Fruit fly (Drosophila melanogaster) whole organism: Measurements from ENCODE around the gene Bulli.

Experiments
- CG8478 ChIP-seq: fragments of >200 bp; optimal IDR thresholded peaks from 2 replicates; lab custom pipeline; 2018; ENCODE audit warnings: inconsistent platforms
- Dll ChIP-seq: fragments of >200 bp; optimal IDR thresholded peaks from 2 replicates; lab custom pipeline; 2017
- EcR ChIP-seq, 2 experiments: fragments of >200 bp; optimal IDR thresholded peaks; 2 replicates each; lab custom pipeline; 2017; ENCODE audit warnings: missing biosample characterization in 2 of 2, missing genetic modification characterization in 2 of 2, missing genetic modification reagents in 2 of 2
- pan ChIP-seq: fragments of >200 bp; optimal IDR thresholded peaks from 2 replicates; lab custom pipeline; 2017
- psq ChIP-seq: fragments of >200 bp; optimal IDR thresholded peaks from 2 replicates; lab custom pipeline; 2017
- usp ChIP-seq: fragments of >200 bp; optimal IDR thresholded peaks from 2 replicates; lab custom pipeline; 2017; ENCODE audit warnings: missing biosample characterization, missing genetic modification characterization, mixed read lengths

The Bulli gene

DNA sequence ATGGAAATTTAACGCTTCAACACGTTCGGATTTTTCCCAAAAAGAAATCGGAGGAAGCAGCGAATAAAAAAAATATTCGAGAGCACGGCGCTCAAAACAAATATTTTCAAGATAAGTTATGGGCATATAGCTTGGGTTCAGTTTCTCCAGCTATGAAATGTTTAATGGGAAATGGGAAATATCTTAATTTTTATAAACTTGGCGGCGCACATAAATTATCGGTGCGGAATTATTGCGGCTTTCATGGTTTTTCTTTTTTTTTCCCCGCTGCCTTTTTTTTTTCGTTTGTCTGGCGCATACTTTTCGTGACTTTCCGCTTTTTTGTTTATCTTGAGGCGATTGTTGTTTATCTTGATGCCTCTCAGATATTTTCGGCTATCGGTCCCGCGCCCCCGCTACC is 9.5 kb downstream of the Bulli start:
- TF ChIP-seq CG8478 (lab: Kevin White, UChicago) (no peak), EcR (GFP tag; optimal IDR thresholded peaks at IDR 0.05; lab: Kevin White, UChicago) (no peak), pan (lab: Kevin White, UChicago) (no peak), Dll (no peak), usp (GFP tag; lab: Kevin White, UChicago) (no peak), psq (lab: Kevin White, UChicago) (no peak)

DNA sequence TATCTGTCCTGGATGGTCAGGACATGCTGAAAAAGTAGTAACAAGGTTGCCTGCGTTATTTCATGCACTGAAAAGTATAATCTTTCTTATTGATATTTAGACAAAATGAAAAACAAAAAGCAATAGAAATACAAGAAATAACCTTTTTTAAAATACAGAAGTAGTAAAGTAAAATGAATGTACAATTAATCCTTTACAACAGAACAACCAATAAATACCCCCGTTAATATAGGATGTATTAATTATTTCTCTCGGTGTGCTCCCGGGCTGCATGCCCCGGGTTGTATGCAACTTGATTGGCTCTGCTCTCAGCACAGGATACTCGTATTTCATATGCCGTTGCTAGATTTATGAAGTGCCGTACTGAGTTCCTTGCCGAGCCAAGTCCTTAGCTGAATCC is 10.1 kb downstream of the Bulli start:
- TF ChIP-seq usp (GFP tag; lab: Kevin White, UChicago) (no peak), pan (lab: Kevin White, UChicago) (no peak), CG8478 (lab: Kevin White, UChicago) (no peak), psq (lab: Kevin White, UChicago) (no peak), Dll (no peak), EcR (GFP tag; optimal IDR thresholded peaks at IDR 0.05; lab: Kevin White, UChicago) (no peak)

DNA sequence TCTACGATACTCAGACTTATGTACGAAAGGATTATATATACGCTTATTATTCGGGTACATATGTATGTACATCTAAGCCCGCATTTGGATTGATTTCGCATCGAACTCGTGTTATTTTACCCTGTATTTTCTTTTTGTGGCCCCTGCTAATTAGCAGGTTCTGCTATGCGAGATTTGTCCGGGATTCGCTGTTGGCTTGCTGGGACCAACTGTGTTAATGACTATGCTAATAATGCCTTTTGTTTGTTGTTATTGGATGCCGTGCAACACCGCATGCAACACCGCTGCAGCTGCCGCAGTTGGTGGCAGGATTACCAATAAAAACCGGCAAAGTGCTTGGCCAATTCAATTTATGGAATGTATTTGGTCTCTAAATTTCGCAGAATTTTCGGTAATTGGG is 12.0 kb downstream of the Bulli start:
- no peak for TF ChIP-seq usp (GFP tag; lab: Kevin White, UChicago)
- no peak for TF ChIP-seq CG8478 (lab: Kevin White, UChicago)
- TF ChIP-seq psq (lab: Kevin White, UChicago), result no peak
- TF ChIP-seq Dll, result no peak
- TF ChIP-seq EcR (GFP tag; optimal IDR thresholded peaks at IDR 0.05; lab: Kevin White, UChicago), result no peak
- TF ChIP-seq pan (lab: Kevin White, UChicago), result no peak

DNA sequence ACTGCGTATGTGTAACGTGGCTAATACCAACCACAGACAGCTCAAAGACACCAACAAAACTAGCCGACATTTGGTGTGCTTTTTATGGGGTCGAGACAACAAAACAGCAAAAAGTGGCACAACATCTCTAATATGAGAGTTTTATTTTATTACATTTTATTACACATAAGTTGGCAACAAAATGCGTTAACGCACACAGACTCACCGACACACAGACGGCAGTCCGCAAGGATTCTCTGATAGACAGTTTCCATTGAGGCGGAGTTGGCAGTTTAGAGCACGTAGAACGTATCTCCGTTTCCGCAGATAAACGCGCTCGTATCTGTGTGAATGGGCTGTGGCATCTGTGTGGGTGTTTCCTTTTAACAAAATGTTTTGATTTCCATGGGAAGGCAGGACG is 19.6 kb downstream of the Bulli start:
- TF ChIP-seq pan (lab: Kevin White, UChicago) (no peak), usp (GFP tag; lab: Kevin White, UChicago) (no peak), EcR (GFP tag; optimal IDR thresholded peaks at IDR 0.05; lab: Kevin White, UChicago) (no peak), psq (lab: Kevin White, UChicago) (no peak), Dll (no peak), CG8478 (lab: Kevin White, UChicago) (no peak)

DNA sequence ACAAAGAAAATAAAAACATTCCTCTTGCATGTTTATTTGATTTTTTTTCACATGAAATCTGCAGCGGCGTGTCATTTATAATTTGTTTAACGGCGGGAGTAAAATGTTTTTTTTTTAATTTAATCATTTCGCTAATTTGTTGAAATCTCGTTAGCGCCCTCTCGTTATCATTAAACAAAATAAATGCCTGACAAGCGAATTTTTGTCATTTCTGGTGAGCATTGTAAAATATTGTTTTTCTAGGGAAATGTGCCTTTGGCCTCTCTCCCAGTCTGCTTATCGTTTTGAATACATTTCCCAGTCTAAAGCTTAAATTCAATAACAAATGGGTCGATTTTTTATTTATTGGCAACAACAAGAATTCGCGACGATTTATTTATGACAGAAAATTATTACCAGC is 23.8 kb downstream of the Bulli start:
- TF ChIP-seq usp (GFP tag; lab: Kevin White, UChicago) (no peak), pan (lab: Kevin White, UChicago) (no peak), CG8478 (lab: Kevin White, UChicago) (no peak), psq (lab: Kevin White, UChicago) (no peak), EcR (GFP tag; optimal IDR thresholded peaks at IDR 0.05; lab: Kevin White, UChicago) (no peak), Dll (no peak)

DNA sequence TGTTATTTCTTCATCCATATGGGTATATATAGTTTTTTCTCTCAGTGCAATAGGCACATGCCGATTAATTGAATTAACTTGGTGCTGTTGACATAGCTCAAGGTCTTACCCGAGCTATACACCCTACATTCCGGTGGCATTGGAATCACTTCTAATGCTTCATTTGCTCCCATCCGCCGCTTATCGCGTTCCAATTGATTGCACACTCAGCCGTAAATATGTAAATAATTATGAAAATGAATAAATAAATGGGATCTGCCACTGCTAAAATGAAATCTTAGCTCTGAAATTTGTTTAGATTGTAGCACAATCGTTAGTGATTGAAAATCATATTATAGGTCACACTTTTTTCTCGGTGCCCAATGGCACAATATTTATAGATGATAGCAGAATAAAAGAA is 28.4 kb downstream of the Bulli start:
- no peak for TF ChIP-seq EcR (GFP tag; optimal IDR thresholded peaks at IDR 0.05; lab: Kevin White, UChicago)
- no peak for TF ChIP-seq CG8478 (lab: Kevin White, UChicago)
- no peak for TF ChIP-seq pan (lab: Kevin White, UChicago)

DNA sequence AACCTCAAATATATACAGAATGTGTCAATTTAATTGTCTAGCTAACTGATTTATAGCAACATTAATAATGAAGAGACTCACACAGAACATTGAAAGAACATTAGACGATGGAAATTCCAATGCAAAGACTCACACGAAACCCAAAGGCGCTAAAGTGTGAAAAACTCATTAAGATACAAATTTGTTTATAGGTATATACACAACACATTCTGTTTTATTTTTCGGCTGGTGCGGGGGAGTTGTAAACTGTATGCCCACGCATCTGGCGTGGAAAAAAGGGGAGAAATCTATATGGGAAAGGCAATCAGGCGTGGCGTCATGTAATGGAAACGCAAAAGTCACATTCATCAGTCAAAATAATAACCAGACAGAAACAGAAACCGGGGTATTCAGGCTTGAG is 31.2 kb downstream of the Bulli start:
- TF ChIP-seq CG8478 (lab: Kevin White, UChicago), result no peak
- TF ChIP-seq usp (GFP tag; lab: Kevin White, UChicago), result no peak
- no peak for TF ChIP-seq EcR (GFP tag; optimal IDR thresholded peaks at IDR 0.05; lab: Kevin White, UChicago)
- no peak for TF ChIP-seq pan (lab: Kevin White, UChicago)
- TF ChIP-seq Dll, result no peak
- no peak for TF ChIP-seq psq (lab: Kevin White, UChicago)

DNA sequence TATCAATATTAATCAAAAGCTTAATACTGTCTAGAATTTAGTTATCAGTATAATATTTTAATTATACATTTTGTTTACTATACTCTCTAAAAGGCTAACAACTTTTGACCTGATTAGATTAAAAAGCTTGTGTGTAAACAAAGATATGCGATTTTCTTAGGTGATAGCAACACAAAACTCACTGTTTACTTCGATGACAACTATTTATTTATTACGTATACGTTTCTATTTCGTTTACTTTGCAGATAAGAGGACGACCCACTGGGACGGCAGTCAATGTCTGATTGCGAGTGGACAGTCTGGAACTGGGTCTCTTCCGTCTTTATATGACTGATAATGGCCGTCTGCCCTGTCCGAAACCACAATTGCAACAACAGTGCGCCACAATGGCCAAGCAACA is 34.3 kb downstream of the Bulli start:
- TF ChIP-seq pan (lab: Kevin White, UChicago) (no peak), CG8478 (lab: Kevin White, UChicago) (no peak), usp (GFP tag; lab: Kevin White, UChicago) (no peak), psq (lab: Kevin White, UChicago) (no peak), Dll (no peak), EcR (GFP tag; optimal IDR thresholded peaks at IDR 0.05; lab: Kevin White, UChicago) (no peak)

DNA sequence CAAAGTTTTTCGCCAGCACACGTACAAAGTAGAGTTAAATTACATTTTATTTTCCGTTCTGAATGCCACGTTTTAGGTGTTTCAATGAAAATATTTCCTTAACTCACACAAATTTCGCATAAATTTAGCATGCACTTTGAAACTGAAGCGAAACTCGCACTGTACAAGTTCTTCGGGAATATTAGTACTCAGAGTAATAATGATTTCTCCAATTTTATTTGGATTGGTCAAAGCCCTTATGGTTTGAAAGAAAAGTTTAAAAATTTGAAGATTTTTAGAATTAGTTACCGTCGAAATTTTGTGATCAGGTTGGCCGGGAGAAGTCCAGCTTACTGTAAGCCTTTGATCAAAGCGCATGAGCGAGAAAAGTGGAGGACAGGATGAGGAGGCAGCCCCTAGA is 41.9 kb downstream of the Bulli start, which contains the start of gene betaTub65B:
Gene betaTub65B (plus strand): TSS at position 301 of the 400 bp plus-strand sequence.
- TF ChIP-seq pan (lab: Kevin White, UChicago), result no peak
- no peak for TF ChIP-seq psq (lab: Kevin White, UChicago)
- TF ChIP-seq Dll, result no peak
- TF ChIP-seq usp (GFP tag; lab: Kevin White, UChicago), result no peak
- TF ChIP-seq CG8478 (lab: Kevin White, UChicago), result no peak
- TF ChIP-seq EcR (GFP tag; optimal IDR thresholded peaks at IDR 0.05; lab: Kevin White, UChicago), result no peak
